Fruit fly (Drosophila melanogaster) whole organism, embryonic: ENCODE measurements around the gene Rbbp5.

Experiments
- ATbp ChIP-seq: fragments of 200-800 bp; sonication (Bioruptor generic); optimal IDR thresholded peaks from 2 replicates; lab custom pipeline; 2017; ENCODE audit warnings: missing biosample characterization, mild to moderate bottlenecking, missing genetic modification characterization, missing genetic modification reagents
- Abd-B ChIP-seq: fragments of 200-800 bp; sonication (Bioruptor generic); optimal IDR thresholded peaks from 2 replicates; lab custom pipeline; 2018; ENCODE audit warnings: missing biosample characterization, mild to moderate bottlenecking, missing genetic modification characterization, moderate library complexity
- Aef1 ChIP-seq: fragments of 200-800 bp; sonication (Bioruptor generic); IDR thresholded peaks from 3 replicates; pipeline ENCODE4 v1.3.6; 2022; ENCODE audit warnings: missing biosample characterization, missing genetic modification characterization
- Asciz ChIP-seq: fragments of 200-800 bp; sonication (Bioruptor generic); optimal IDR thresholded peaks from 2 replicates; lab custom pipeline; 2017; ENCODE audit warnings: missing biosample characterization, mild to moderate bottlenecking, missing genetic modification characterization, missing genetic modification reagents
- B-H2 ChIP-seq: fragments of 200-800 bp; sonication (Bioruptor generic); optimal IDR thresholded peaks from 2 replicates; lab custom pipeline; 2018; ENCODE audit warnings: missing biosample characterization, mild to moderate bottlenecking, missing genetic modification characterization
- CG10462 ChIP-seq: fragments of 200-800 bp; sonication (Bioruptor generic); optimal IDR thresholded peaks from 2 replicates; lab custom pipeline; 2016; ENCODE audit warnings: missing biosample characterization, missing genetic modification characterization
- CG11247 ChIP-seq: fragments of 200-800 bp; sonication (Bioruptor generic); IDR thresholded peaks from 2 replicates; pipeline ENCODE4 v1.3.6; 2022; ENCODE audit warnings: missing biosample characterization, missing genetic modification characterization
- CG12155 ChIP-seq: fragments of 200-800 bp; sonication (Bioruptor generic); optimal IDR thresholded peaks from 3 replicates; lab custom pipeline; 2016; ENCODE audit warnings: missing biosample characterization, missing genetic modification characterization
- CG13624 ChIP-seq: fragments of 200-800 bp; sonication (Bioruptor generic); optimal IDR thresholded peaks from 2 replicates; lab custom pipeline; 2016; ENCODE audit warnings: missing biosample characterization, missing genetic modification characterization
- CG13775 ChIP-seq: fragments of 200-800 bp; sonication (Bioruptor generic); optimal IDR thresholded peaks from 3 replicates; lab custom pipeline; 2017; ENCODE audit warnings: missing biosample characterization, mild to moderate bottlenecking, missing genetic modification characterization
- CG1602 ChIP-seq: fragments of 200-800 bp; sonication (Bioruptor generic); optimal IDR thresholded peaks from 3 replicates; lab custom pipeline; 2016; ENCODE audit warnings: missing biosample characterization, missing genetic modification characterization
- CG16779 ChIP-seq: fragments of 200-800 bp; sonication (Bioruptor generic); IDR thresholded peaks from 2 replicates; pipeline ENCODE4 v1.3.6; 2022; ENCODE audit warnings: missing biosample characterization, missing genetic modification characterization
- CG17612 ChIP-seq: fragments of 200-800 bp; sonication (Bioruptor generic); IDR thresholded peaks from 2 replicates; pipeline ENCODE4 v1.3.6; 2022; ENCODE audit warnings: missing biosample characterization, missing genetic modification characterization
- CG2120 ChIP-seq: fragments of 200-800 bp; sonication (Bioruptor generic); optimal IDR thresholded peaks from 3 replicates; lab custom pipeline; 2016; ENCODE audit warnings: missing biosample characterization, missing genetic modification characterization
- CG32767 ChIP-seq: fragments of 200-800 bp; sonication (Bioruptor generic); IDR thresholded peaks from 2 replicates; pipeline ENCODE4 v1.3.6; 2022; ENCODE audit warnings: missing biosample characterization, missing genetic modification characterization
- CG3281 ChIP-seq: fragments of 200-800 bp; sonication (Bioruptor generic); optimal IDR thresholded peaks from 3 replicates; lab custom pipeline; 2017; ENCODE audit warnings: missing biosample characterization, mild to moderate bottlenecking, missing genetic modification characterization
- CG43689 ChIP-seq: fragments of 200-800 bp; sonication (Bioruptor generic); IDR thresholded peaks from 2 replicates; pipeline ENCODE4 v1.3.6; 2022; ENCODE audit warnings: missing biosample characterization, missing genetic modification characterization
- CG4617 ChIP-seq: fragments of 200-800 bp; sonication (Bioruptor generic); optimal IDR thresholded peaks from 3 replicates; lab custom pipeline; 2016; ENCODE audit warnings: missing biosample characterization, missing genetic modification characterization, borderline replicate concordance
- CG4854 ChIP-seq: fragments of 200-800 bp; sonication (Bioruptor generic); optimal IDR thresholded peaks from 2 replicates; lab custom pipeline; 2016; ENCODE audit warnings: missing biosample characterization, missing genetic modification characterization, inconsistent platforms
- CG6654 ChIP-seq: fragments of 200-800 bp; sonication (Bioruptor generic); optimal IDR thresholded peaks from 2 replicates; lab custom pipeline; 2017; ENCODE audit warnings: missing biosample characterization, mild to moderate bottlenecking, missing genetic modification characterization
- CG7928 ChIP-seq: fragments of 200-800 bp; sonication (Bioruptor generic); optimal IDR thresholded peaks from 2 replicates; lab custom pipeline; 2017; ENCODE audit warnings: missing biosample characterization, mild to moderate bottlenecking, missing genetic modification characterization
- CG7987 ChIP-seq: fragments of 200-800 bp; sonication (Bioruptor generic); optimal IDR thresholded peaks from 2 replicates; lab custom pipeline; 2018; ENCODE audit warnings: missing biosample characterization, mild to moderate bottlenecking, missing genetic modification characterization, moderate library complexity
- CG8478 ChIP-seq: fragments of >200 bp; optimal IDR thresholded peaks from 2 replicates; lab custom pipeline; 2018
- CTCF ChIP-seq: fragments of 200-800 bp; sonication (Bioruptor generic); optimal IDR thresholded peaks from 2 replicates; lab custom pipeline; 2017; ENCODE audit warnings: missing biosample characterization, mild to moderate bottlenecking, missing genetic modification characterization, moderate library complexity
- Dfd ChIP-seq, 2 experiments: fragments of >200 bp; optimal IDR thresholded peaks; 2 replicates each; lab custom pipeline; 2017; ENCODE audit warnings: missing biosample characterization in 2 of 2, missing genetic modification characterization in 2 of 2
- Dip2 ChIP-seq: fragments of 200-800 bp; sonication (Bioruptor generic); IDR thresholded peaks from 2 replicates; pipeline ENCODE4 v1.3.6; 2022; ENCODE audit warnings: missing biosample characterization, missing genetic modification characterization
- E2f2 ChIP-seq: fragments of 200-800 bp; sonication (Bioruptor generic); IDR thresholded peaks from 2 replicates; pipeline ENCODE4 v1.3.6; 2022; ENCODE audit warnings: missing biosample characterization, missing genetic modification characterization
- HmgZ ChIP-seq: fragments of 200-800 bp; sonication (Bioruptor generic); optimal IDR thresholded peaks from 2 replicates; lab custom pipeline; 2018; ENCODE audit warnings: missing biosample characterization, mild to moderate bottlenecking, missing genetic modification characterization
- Hmx ChIP-seq: fragments of 200-800 bp; sonication (Bioruptor generic); optimal IDR thresholded peaks from 2 replicates; lab custom pipeline; 2016; ENCODE audit warnings: missing biosample characterization, missing genetic modification characterization
- Hr3 ChIP-seq: fragments of 200-800 bp; sonication (Bioruptor generic); optimal IDR thresholded peaks from 3 replicates; lab custom pipeline; 2016; ENCODE audit warnings: missing biosample characterization, missing genetic modification characterization
- Lhr ChIP-seq: fragments of 200-800 bp; sonication (Bioruptor generic); optimal IDR thresholded peaks from 3 replicates; lab custom pipeline; 2017; ENCODE audit warnings: mild to moderate bottlenecking, missing biosample characterization, missing genetic modification reagents, missing genetic modification characterization
- MESR4 ChIP-seq: fragments of 200-800 bp; sonication (Bioruptor generic); optimal IDR thresholded peaks from 2 replicates; lab custom pipeline; 2018; ENCODE audit warnings: missing biosample characterization, mild to moderate bottlenecking, missing genetic modification characterization, moderate library complexity
- Max ChIP-seq: fragments of 200-800 bp; sonication (Bioruptor generic); optimal IDR thresholded peaks from 2 replicates; lab custom pipeline; 2016; ENCODE audit warnings: missing biosample characterization, mild to moderate bottlenecking, missing genetic modification characterization
- Nf-YA ChIP-seq: fragments of 200-800 bp; sonication (Bioruptor generic); IDR thresholded peaks from 2 replicates; pipeline ENCODE4 v1.3.6; 2022; ENCODE audit warnings: missing biosample characterization, missing genetic modification characterization
- Taf1 ChIP-seq: fragments of 200-800 bp; sonication (Bioruptor generic); IDR thresholded peaks from 2 replicates; pipeline ENCODE4 v1.3.6; 2022; ENCODE audit warnings: missing biosample characterization, missing genetic modification characterization
- bsh ChIP-seq, 2 experiments: fragments of 200-800 bp; sonication (Bioruptor generic); optimal IDR thresholded peaks; 2 replicates each; lab custom pipeline; 2017 to 2018; ENCODE audit warnings: mild to moderate bottlenecking in 2 of 2, missing biosample characterization in 2 of 2, missing genetic modification characterization in 2 of 2, moderate library complexity in 1 of 2
- cato ChIP-seq: fragments of 200-800 bp; sonication (Bioruptor generic); optimal IDR thresholded peaks from 2 replicates; lab custom pipeline; 2016; ENCODE audit warnings: missing biosample characterization, missing genetic modification characterization, borderline replicate concordance
- chn ChIP-seq: fragments of 200-800 bp; sonication (Bioruptor generic); optimal IDR thresholded peaks from 2 replicates; lab custom pipeline; 2016; ENCODE audit warnings: missing biosample characterization, missing genetic modification characterization
- dati ChIP-seq: fragments of 200-800 bp; sonication (Bioruptor generic); IDR thresholded peaks from 2 replicates; pipeline ENCODE4 v1.3.6; 2022; ENCODE audit warnings: missing biosample characterization, missing genetic modification characterization
- dimm ChIP-seq: fragments of 200-800 bp; sonication (Bioruptor generic); IDR thresholded peaks from 2 replicates; pipeline ENCODE4 v1.3.6; 2022; ENCODE audit warnings: missing biosample characterization, missing genetic modification characterization
- hb ChIP-seq: fragments of 200-800 bp; sonication (Bioruptor generic); IDR thresholded peaks from 3 replicates; pipeline ENCODE4 v1.3.6; 2022; ENCODE audit warnings: missing biosample characterization, missing genetic modification characterization; ENCODE audit not compliant: partially characterized antibody
- hkb ChIP-seq, 2 experiments: fragments of 200-800 bp in 1 of 2; fragments of >200 bp in 1 of 2; sonication (Bioruptor generic) in 1 of 2; IDR thresholded peaks in 1 of 2; optimal IDR thresholded peaks in 1 of 2; 2 replicates each; pipeline versions ENCODE4 v1.3.6 to Lab custom; 2017 to 2022; ENCODE audit warnings: missing biosample characterization in 1 of 2, missing genetic modification characterization in 1 of 2
- lov ChIP-seq, 2 experiments: fragments of 200-800 bp in 1 of 2; fragments of >200 bp in 1 of 2; sonication (Bioruptor generic) in 1 of 2; IDR thresholded peaks in 1 of 2; optimal IDR thresholded peaks in 1 of 2; 2 replicates in 1 of 2; 3 replicates in 1 of 2; pipeline versions ENCODE4 v1.3.6 to Lab custom; 2017 to 2022; ENCODE audit warnings: missing biosample characterization in 1 of 2, missing genetic modification characterization in 1 of 2
- peb ChIP-seq: fragments of 200-800 bp; sonication (Bioruptor generic); IDR thresholded peaks from 2 replicates; pipeline ENCODE4 v1.3.6; 2022; ENCODE audit warnings: missing biosample characterization, missing genetic modification characterization
- pnt ChIP-seq: fragments of 200-800 bp; sonication (Bioruptor generic); optimal IDR thresholded peaks from 3 replicates; lab custom pipeline; 2016; ENCODE audit warnings: missing biosample characterization, missing genetic modification characterization
- row ChIP-seq: fragments of 200-800 bp; sonication (Bioruptor generic); IDR thresholded peaks from 3 replicates; pipeline ENCODE4 v1.3.6; 2022; ENCODE audit warnings: missing biosample characterization, missing genetic modification characterization
- sob ChIP-seq: fragments of 200-800 bp; sonication (Bioruptor generic); IDR thresholded peaks from 2 replicates; pipeline ENCODE4 v1.3.6; 2022; ENCODE audit warnings: missing biosample characterization, missing genetic modification characterization
- stwl ChIP-seq: fragments of 200-800 bp; sonication (Bioruptor generic); optimal IDR thresholded peaks from 3 replicates; lab custom pipeline; 2018; ENCODE audit warnings: missing biosample characterization, mild to moderate bottlenecking, missing genetic modification characterization, moderate library complexity
- sug ChIP-seq: fragments of 200-800 bp; optimal IDR thresholded peaks from 2 replicates; lab custom pipeline; 2019; ENCODE audit warnings: missing biosample characterization, mild to moderate bottlenecking, missing genetic modification characterization, moderate library complexity
- ttk ChIP-seq: fragments of 200-800 bp; sonication (Bioruptor generic); IDR thresholded peaks from 2 replicates; pipeline ENCODE4 v2.1.2; 2022; ENCODE audit warnings: missing biosample characterization, missing genetic modification characterization
- wek ChIP-seq: fragments of 200-800 bp; sonication (Bioruptor generic); optimal IDR thresholded peaks from 3 replicates; lab custom pipeline; 2018; ENCODE audit warnings: missing biosample characterization, mild to moderate bottlenecking, missing genetic modification characterization, moderate library complexity

Gene Rbbp5

DNA sequence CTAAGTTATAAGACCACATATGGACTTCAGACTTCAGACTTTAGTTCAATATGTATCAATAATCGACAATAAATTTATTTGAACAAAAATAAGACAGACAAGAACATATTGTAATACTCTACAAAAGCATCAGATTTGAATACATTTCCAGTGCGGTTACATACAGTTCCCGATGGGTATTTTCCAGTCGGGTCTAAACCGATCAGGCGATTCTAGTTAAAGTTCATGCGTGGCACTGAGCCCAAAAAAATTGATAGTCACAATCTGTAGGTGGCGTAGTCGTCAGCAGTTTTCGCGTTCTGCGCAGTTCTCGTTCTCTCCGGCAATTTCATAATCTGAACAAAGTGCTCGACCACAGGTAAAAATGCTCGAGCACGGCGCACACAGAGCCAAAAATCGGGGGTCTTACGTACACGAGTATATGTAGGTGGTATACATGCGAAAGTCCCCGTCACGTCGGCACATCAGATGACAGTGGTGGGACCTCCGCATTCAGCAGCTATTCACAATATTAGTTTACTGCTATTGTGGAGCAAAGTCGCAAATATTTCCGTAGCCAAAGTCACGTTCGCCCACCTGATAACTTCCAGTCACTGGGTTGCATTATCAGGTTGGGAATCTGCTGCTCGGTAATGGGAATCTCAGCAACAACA, 47.6 kb upstream of the Rbbp5 start (continued):
- no peak for TF ChIP-seq bsh (GFP tag; optimal IDR thresholded peaks at IDR 0.05; lab: Kevin White, UChicago)
- TF ChIP-seq E2f2: no peak
- no peak for TF ChIP-seq hkb (optimal IDR thresholded peaks at IDR 0.05; lab: Kevin White, UChicago)
- TF ChIP-seq hkb (GFP tag; IDR thresholded peaks at IDR 0.05; lab: Robert Waterston, UW): no peak
- TF ChIP-seq sob: peak; percentile 47
- peak; percentile 33; the same call in 1 of the 3 replicates for TF ChIP-seq Aef1 (GFP tag; lab: Robert Waterston, UW)
- peak; percentile 47 for TF ChIP-seq Max (GFP tag; lab: Kevin White, UChicago)
- TF ChIP-seq Dfd (GFP tag; optimal IDR thresholded peaks at IDR 0.05; lab: Kevin White, UChicago): no peak
- TF ChIP-seq row: peak; percentile 78
- no peak for TF ChIP-seq CG8478 (lab: Kevin White, UChicago)
- TF ChIP-seq MESR4: no peak
- peak; percentile 63 for TF ChIP-seq CTCF (GFP tag; lab: Kevin White, UChicago)
- TF ChIP-seq CG12155 (GFP tag; lab: Kevin White, UChicago): peak; percentile 60
- TF ChIP-seq CG2120 (GFP tag; lab: Kevin White, UChicago): peak; percentile 90
- TF ChIP-seq ATbp (GFP tag; lab: Kevin White, UChicago): no peak
- TF ChIP-seq lov (optimal IDR thresholded peaks at IDR 0.05; lab: Kevin White, UChicago): no peak
- no peak for TF ChIP-seq lov (GFP tag; IDR thresholded peaks at IDR 0.05; lab: Robert Waterston, UW)
- no peak for TF ChIP-seq ttk (GFP tag; lab: Robert Waterston, UW)
- TF ChIP-seq CG32767: no peak
- no peak for TF ChIP-seq CG16779
- peak; percentile 85 for TF ChIP-seq CG13624 (GFP tag; lab: Kevin White, UChicago)
- no peak for TF ChIP-seq CG4617 (GFP tag; lab: Kevin White, UChicago)
- peak; percentile 75 for TF ChIP-seq B-H2 (GFP tag; lab: Kevin White, UChicago)
- TF ChIP-seq Abd-B (GFP tag; lab: Kevin White, UChicago): no peak
- TF ChIP-seq dati (GFP tag; lab: Robert Waterston, UW): no peak
- no peak for TF ChIP-seq CG4854
- TF ChIP-seq Nf-YA (GFP tag; lab: Robert Waterston, UW): no peak
- no peak for TF ChIP-seq chn (GFP tag; lab: Kevin White, UChicago)
- TF ChIP-seq CG7987 (GFP tag; lab: Kevin White, UChicago): peak; percentile 44
- TF ChIP-seq CG6654 (GFP tag; lab: Kevin White, UChicago): no peak
- peak; percentile 48 for TF ChIP-seq Hr3 (GFP tag; lab: Kevin White, UChicago)
- no peak for TF ChIP-seq CG43689 (GFP tag; lab: Robert Waterston, UW)
- no peak for TF ChIP-seq CG1602 (GFP tag; lab: Kevin White, UChicago)
- no peak for TF ChIP-seq stwl (tag; lab: Kevin White, UChicago)
- TF ChIP-seq wek (GFP tag; lab: Kevin White, UChicago): no peak
- no peak for TF ChIP-seq Asciz (GFP tag; lab: Kevin White, UChicago)
- TF ChIP-seq Dip2: no peak
- peak; percentile 72 for TF ChIP-seq HmgZ (tag; lab: Kevin White, UChicago)
- TF ChIP-seq Lhr (GFP tag; lab: Kevin White, UChicago): no peak
- peak; percentile 37 for TF ChIP-seq CG13775
- TF ChIP-seq CG17612 (GFP tag; lab: Robert Waterston, UW): no peak
- no peak for TF ChIP-seq hb
- TF ChIP-seq cato: no peak
- TF ChIP-seq dimm (GFP tag; lab: Robert Waterston, UW): no peak
- TF ChIP-seq CG10462: no peak
- TF ChIP-seq peb: no peak
- TF ChIP-seq Hmx (GFP tag; lab: Kevin White, UChicago): no peak
- TF ChIP-seq CG3281 (GFP tag; lab: Kevin White, UChicago): peak; percentile 62
- TF ChIP-seq Taf1: no peak
- no peak for TF ChIP-seq pnt (GFP tag; lab: Kevin White, UChicago)
- TF ChIP-seq sug (tag; lab: Kevin White, UChicago): peak; percentile 73
- no peak for TF ChIP-seq CG11247 (GFP tag; lab: Robert Waterston, UW)
- no peak for TF ChIP-seq CG7928
